Fruit fly (Drosophila melanogaster) whole organism, embryonic: ENCODE data around the gene CG16978.

Experiments used
- CG15269 ChIP-seq: fragments of 200-800 bp; sonication (Bioruptor generic); optimal IDR thresholded peaks from 2 replicates; lab custom pipeline; 2018; ENCODE audit warnings: missing biosample characterization, mild to moderate bottlenecking, missing genetic modification characterization, moderate library complexity
- Usf ChIP-seq: fragments of 200-800 bp; sonication (Bioruptor generic); optimal IDR thresholded peaks from 2 replicates; lab custom pipeline; 2017; ENCODE audit warnings: missing genotype, missing biosample characterization, missing genetic modification characterization
- bbx ChIP-seq: fragments of 200-800 bp; sonication (Bioruptor generic); IDR thresholded peaks from 2 replicates; pipeline ENCODE4 v1.3.6; 2022; ENCODE audit warnings: missing biosample characterization, missing genetic modification characterization; ENCODE audit not compliant: partially characterized antibody
- emc ChIP-seq: fragments of 200-800 bp; sonication (Bioruptor generic); optimal IDR thresholded peaks from 2 replicates; lab custom pipeline; 2016; ENCODE audit warnings: missing biosample characterization, missing genetic modification characterization
- pan ChIP-seq, 4 experiments: fragments of >200 bp in 3 of 4; fragments of 200-800 bp in 1 of 4; sonication (Bioruptor generic) in 1 of 4; optimal IDR thresholded peaks in 3 of 4; IDR thresholded peaks in 1 of 4; 2 replicates each; pipeline versions ENCODE4 v1.3.6 to Lab custom; 2017 to 2022; ENCODE audit warnings: missing biosample characterization in 2 of 4, missing genetic modification characterization in 2 of 4, mixed read lengths in 1 of 4

dm6 chr2L:13191894-13192293, 48.5 kb upstream of the CG16978 start, which contains the start of the genes CG16974 and Edem2:
- TF ChIP-seq Usf (GFP tag; lab: Kevin White, UChicago) (peak; percentile 3), CG15269 (no peak), bbx (GFP tag; lab: Robert Waterston, UW) (no peak), pan (optimal IDR thresholded peaks at IDR 0.05; lab: Kevin White, UChicago) (no peak), pan (GFP tag; optimal IDR thresholded peaks at IDR 0.05 in 1 of 2, IDR thresholded peaks at IDR 0.05 in 1 of 2) (peak in 1 of 2 experiments; percentile 82), emc (GFP tag; lab: Kevin White, UChicago) (no peak)
